Fruit fly (Drosophila melanogaster) whole organism, pupa: ENCODE data around the gene ZnT35C.

Experiments
- CG13204 ChIP-seq: fragments of 200-800 bp; sonication (Bioruptor generic); optimal IDR thresholded peaks from 2 replicates; lab custom pipeline; 2018; ENCODE audit warnings: missing biosample characterization, mild to moderate bottlenecking, missing genetic modification characterization, moderate library complexity
- CG14655 ChIP-seq: fragments of 200-800 bp; sonication (Bioruptor generic); optimal IDR thresholded peaks from 3 replicates; lab custom pipeline; 2017; ENCODE audit warnings: mild to moderate bottlenecking, missing biosample characterization, missing genetic modification reagents, missing genetic modification characterization
- CG15710 ChIP-seq: fragments of 200-800 bp; sonication (Bioruptor generic); optimal IDR thresholded peaks from 2 replicates; lab custom pipeline; 2018; ENCODE audit warnings: missing biosample characterization, mild to moderate bottlenecking, missing genetic modification characterization, moderate library complexity
- CG17806 ChIP-seq: fragments of 200-800 bp; sonication (Bioruptor generic); optimal IDR thresholded peaks from 2 replicates; lab custom pipeline; 2018; ENCODE audit warnings: missing biosample characterization, mild to moderate bottlenecking, missing genetic modification characterization, moderate library complexity
- CG32121 ChIP-seq: fragments of 200-800 bp; sonication (Bioruptor generic); IDR thresholded peaks from 2 replicates; pipeline ENCODE4 v1.3.6; 2022; ENCODE audit warnings: missing biosample characterization, missing genetic modification characterization
- CG34367 ChIP-seq: fragments of 200-800 bp; sonication (Bioruptor generic); optimal IDR thresholded peaks from 2 replicates; lab custom pipeline; 2018; ENCODE audit warnings: missing biosample characterization, mild to moderate bottlenecking, missing genetic modification characterization
- CG4496 ChIP-seq: fragments of 200-800 bp; sonication (Bioruptor generic); IDR thresholded peaks from 3 replicates; pipeline ENCODE4 v1.3.6; 2022; ENCODE audit warnings: missing biosample characterization, missing genetic modification characterization
- CG8159 ChIP-seq: fragments of 200-800 bp; sonication (Bioruptor generic); optimal IDR thresholded peaks from 3 replicates; lab custom pipeline; 2018; ENCODE audit warnings: missing biosample characterization, mild to moderate bottlenecking, missing genetic modification characterization, moderate library complexity
- CG8301 ChIP-seq: fragments of 200-800 bp; sonication (Bioruptor generic); optimal IDR thresholded peaks from 2 replicates; lab custom pipeline; 2018; ENCODE audit warnings: missing biosample characterization, mild to moderate bottlenecking, missing genetic modification characterization
- EcR ChIP-seq: fragments of 200-800 bp; sonication (Bioruptor generic); optimal IDR thresholded peaks from 3 replicates; lab custom pipeline; 2019; ENCODE audit warnings: missing biosample characterization, missing genetic modification characterization, mild to moderate bottlenecking, moderate library complexity, missing genetic modification reagents
- Snoo ChIP-seq: fragments of 200-800 bp; sonication (Bioruptor generic); optimal IDR thresholded peaks from 3 replicates; lab custom pipeline; 2017; ENCODE audit warnings: missing biosample characterization, mild to moderate bottlenecking, missing genetic modification characterization, inconsistent platforms
- fd96Ca ChIP-seq: fragments of 200-800 bp; sonication (Bioruptor generic); IDR thresholded peaks from 3 replicates; pipeline ENCODE4 v1.3.6; 2022; ENCODE audit warnings: missing biosample characterization, missing genetic modification characterization
- gl ChIP-seq: fragments of 200-800 bp; sonication (Bioruptor generic); optimal IDR thresholded peaks from 2 replicates; lab custom pipeline; 2018; ENCODE audit warnings: missing biosample characterization, mild to moderate bottlenecking, missing genetic modification characterization
- rn ChIP-seq: fragments of 200-800 bp; sonication (Bioruptor generic); IDR thresholded peaks from 2 replicates; pipeline ENCODE4 v1.3.6; 2022; ENCODE audit warnings: missing biosample characterization, missing genetic modification characterization

- TF ChIP-seq CG8301 (tag; lab: Kevin White, UChicago) (no peak), gl (tag; lab: Kevin White, UChicago) (no peak), CG13204 (GFP tag; lab: Kevin White, UChicago) (no peak), rn (GFP tag; lab: Robert Waterston, UW) (no peak; the same call in 1 of the 2 replicates), CG4496 (GFP tag; lab: Robert Waterston, UW) (no peak), CG32121 (no peak; the same call in 1 of the 2 replicates), CG34367 (tag; lab: Kevin White, UChicago) (no peak), CG14655 (no peak), Snoo (no peak), EcR (GFP tag; lab: Kevin White, UChicago) (no peak), fd96Ca (GFP tag; lab: Robert Waterston, UW) (0 out of 3 replicates have a peak, but pooled peaks have one; percentile 28), CG15710 (tag; lab: Kevin White, UChicago) (peak; percentile 22), CG8159 (peak; percentile 4), CG17806 (tag; lab: Kevin White, UChicago) (peak; percentile 37)
Measured at dm6 chr2L:15273521-15274123, 26.1 kb upstream of the ZnT35C start.
